Worm (Caenorhabditis elegans) whole organism, L4 larva: Measurements from ENCODE around the gene ttr-15.
A peak's percentile ranks its signal among the peaks of the same experiment; 100 is the strongest.

ENCODE experiments used
- F10B5.3 ChIP-seq: sonication (generic microtip); optimal IDR thresholded peaks from 2 replicates; lab custom pipeline; 2016; ENCODE audit warnings: mild to moderate bottlenecking, missing genetic modification characterization, missing compliant biosample characterization
- F26F4.8 ChIP-seq: fragments of 200-800 bp; sonication (Bioruptor generic); conservative IDR thresholded peaks from 2 replicates; pipeline ENCODE4 v1.3.6; 2022; ENCODE audit warnings: missing genetic modification characterization, missing compliant biosample characterization
- F37D6.2 ChIP-seq: sonication (generic microtip); optimal IDR thresholded peaks from 2 replicates; lab custom pipeline; 2016; ENCODE audit warnings: mild to moderate bottlenecking, missing genetic modification characterization, missing compliant biosample characterization
- R02D3.7 ChIP-seq: fragments of 150-350 bp; sonication (generic microtip); optimal IDR thresholded peaks from 3 replicates; lab custom pipeline; 2014; ENCODE audit warnings: missing biosample characterization, missing genetic modification characterization
- Y48G9A.11 ChIP-seq: fragments of 200-800 bp; sonication (Bioruptor generic); IDR thresholded peaks from 2 replicates; pipeline ENCODE4 v1.3.6; 2022; ENCODE audit warnings: missing genetic modification reagents, missing genetic modification characterization, missing compliant biosample characterization
- Y75B8A.6 ChIP-seq: fragments of 200-800 bp; sonication (Bioruptor generic); IDR thresholded peaks from 2 replicates; pipeline ENCODE4 v1.3.6; 2022; ENCODE audit warnings: missing genetic modification reagents, missing genetic modification characterization, missing compliant biosample characterization
- ZK337.2 ChIP-seq: fragments of 200-800 bp; sonication (Bioruptor generic); IDR thresholded peaks from 2 replicates; pipeline ENCODE4 v1.3.6; 2022; ENCODE audit warnings: missing genetic modification reagents, missing genetic modification characterization, missing compliant biosample characterization
- aly-2 ChIP-seq: sonication (generic microtip); optimal IDR thresholded peaks from 2 replicates; lab custom pipeline; 2018; ENCODE audit warnings: missing biosample characterization, missing genetic modification characterization
- ama-1 ChIP-seq: fragments of 150-350 bp; optimal IDR thresholded peaks from 2 replicates; lab custom pipeline; 2014; ENCODE audit warnings: inconsistent platforms, mixed read lengths
- attf-4 ChIP-seq: sonication (generic microtip); optimal IDR thresholded peaks from 3 replicates; lab custom pipeline; 2017; ENCODE audit warnings: missing biosample characterization, missing genetic modification characterization
- ceh-20 ChIP-seq: fragments of 200-800 bp; sonication (Bioruptor generic); IDR thresholded peaks from 2 replicates; pipeline ENCODE4 v1.3.6; 2022; ENCODE audit warnings: missing genetic modification reagents, missing genetic modification characterization, missing compliant biosample characterization
- ceh-44 ChIP-seq: fragments of 200-800 bp; sonication (Bioruptor generic); IDR thresholded peaks from 2 replicates; pipeline ENCODE4 v1.3.6; 2022; ENCODE audit warnings: missing genetic modification reagents, missing genetic modification characterization, missing compliant biosample characterization
- ceh-62 ChIP-seq: sonication (generic microtip); optimal IDR thresholded peaks from 2 replicates; lab custom pipeline; 2017; ENCODE audit warnings: missing biosample characterization, missing genetic modification characterization
- ceh-82 ChIP-seq: sonication (generic microtip); optimal IDR thresholded peaks from 2 replicates; lab custom pipeline; 2017; ENCODE audit warnings: missing biosample characterization, missing genetic modification characterization
- ces-1 ChIP-seq: fragments of 150-350 bp; sonication (generic microtip); optimal IDR thresholded peaks from 4 replicates; lab custom pipeline; 2014; ENCODE audit warnings: missing biosample characterization, missing genetic modification reagents, missing genetic modification characterization
- cey-2 ChIP-seq: sonication (generic microtip); optimal IDR thresholded peaks from 3 replicates; lab custom pipeline; 2017; ENCODE audit warnings: missing genetic modification characterization, mild to moderate bottlenecking, missing compliant biosample characterization, antibody characterized with exemption, borderline replicate concordance; ENCODE audit not compliant: insufficient read depth
- dmd-6 ChIP-seq: fragments of 200-800 bp; sonication (Bioruptor generic); IDR thresholded peaks from 2 replicates; pipeline ENCODE4 v1.3.6; 2022; ENCODE audit warnings: missing genetic modification reagents, missing genetic modification characterization, missing compliant biosample characterization
- dmd-8 ChIP-seq: fragments of 200-800 bp; sonication (Bioruptor generic); IDR thresholded peaks from 2 replicates; pipeline ENCODE4 v1.3.6; 2022; ENCODE audit warnings: missing genetic modification characterization, missing compliant biosample characterization
- dve-1 ChIP-seq: sonication (generic microtip); optimal IDR thresholded peaks from 2 replicates; lab custom pipeline; 2017; ENCODE audit warnings: antibody characterized with exemption, mild to moderate bottlenecking, missing genetic modification characterization, missing compliant biosample characterization; ENCODE audit not compliant: insufficient read depth
- egl-27 ChIP-seq: sonication (generic microtip); optimal IDR thresholded peaks from 3 replicates; lab custom pipeline; 2017; ENCODE audit warnings: missing biosample characterization, missing genetic modification reagents, missing genetic modification characterization
- egl-43 ChIP-seq: fragments of 200-800 bp; sonication (Bioruptor generic); IDR thresholded peaks from 2 replicates; pipeline ENCODE4 v1.3.6; 2022; ENCODE audit warnings: missing genetic modification reagents, missing genetic modification characterization, missing compliant biosample characterization
- fos-1 ChIP-seq: fragments of 150-350 bp; optimal IDR thresholded peaks from 2 replicates; lab custom pipeline; 2014; ENCODE audit warnings: missing biosample characterization, missing genetic modification characterization
- gei-8 ChIP-seq: fragments of 200-800 bp; sonication (Bioruptor generic); optimal IDR thresholded peaks from 2 replicates; lab custom pipeline; 2018; ENCODE audit warnings: mild to moderate bottlenecking, missing genetic modification characterization, missing compliant biosample characterization
- hif-1 ChIP-seq, 2 experiments: sonication (generic microtip); optimal IDR thresholded peaks; 2 replicates each; lab custom pipeline; 2016 to 2017; ENCODE audit warnings: missing compliant biosample characterization in 2 of 2, missing genetic modification characterization in 2 of 2, missing genetic modification reagents in 2 of 2, missing genotype in 2 of 2, mild to moderate bottlenecking in 1 of 2
- hlh-11 ChIP-seq: fragments of 200-800 bp; sonication (Bioruptor generic); optimal IDR thresholded peaks from 2 replicates; lab custom pipeline; 2018; ENCODE audit warnings: mild to moderate bottlenecking, missing genetic modification characterization, missing compliant biosample characterization
- jun-1 ChIP-seq: fragments of 150-350 bp; optimal IDR thresholded peaks from 2 replicates; lab custom pipeline; 2014; ENCODE audit warnings: missing biosample characterization, missing genetic modification reagents, missing genetic modification characterization
- lim-7 ChIP-seq: fragments of 200-800 bp; sonication (Bioruptor generic); IDR thresholded peaks from 2 replicates; pipeline ENCODE4 v1.3.6; 2022; ENCODE audit warnings: missing genetic modification characterization, missing compliant biosample characterization
- lin-15B ChIP-seq: fragments of 150-350 bp; sonication (generic microtip); optimal IDR thresholded peaks from 3 replicates; lab custom pipeline; 2014; ENCODE audit warnings: missing biosample characterization, missing genetic modification characterization
- lin-29 ChIP-seq: fragments of 200-800 bp; sonication (Bioruptor generic); IDR thresholded peaks from 2 replicates; pipeline ENCODE4 v1.3.6; 2022; ENCODE audit warnings: missing genetic modification reagents, missing genetic modification characterization, missing compliant biosample characterization
- lin-38 ChIP-seq: fragments of 200-800 bp; sonication (Bioruptor generic); IDR thresholded peaks from 2 replicates; pipeline ENCODE4 v1.3.6; 2022; ENCODE audit warnings: missing genetic modification reagents, missing genetic modification characterization, missing compliant biosample characterization
- mdl-1 ChIP-seq, 2 experiments: fragments of 150-350 bp in 1 of 2; sonication (generic microtip) in 1 of 2; optimal IDR thresholded peaks; 2 replicates each; lab custom pipeline; 2014 to 2017; ENCODE audit warnings: missing biosample characterization in 2 of 2, missing genetic modification characterization in 2 of 2
- mxl-2 ChIP-seq: fragments of 200-800 bp; sonication (Bioruptor generic); conservative IDR thresholded peaks from 2 replicates; pipeline ENCODE4 v1.3.6; 2022; ENCODE audit warnings: missing genetic modification reagents, missing genetic modification characterization, missing compliant biosample characterization
- nhr-10 ChIP-seq: fragments of 150-350 bp; optimal IDR thresholded peaks from 2 replicates; lab custom pipeline; 2014; ENCODE audit warnings: missing biosample characterization, missing genetic modification characterization
- nhr-102 ChIP-seq: sonication (generic microtip); optimal IDR thresholded peaks from 2 replicates; lab custom pipeline; 2016; ENCODE audit warnings: mild to moderate bottlenecking, missing genetic modification characterization, moderate library complexity, missing compliant biosample characterization
- nhr-111 ChIP-seq: fragments of 200-800 bp; sonication (Bioruptor generic); optimal IDR thresholded peaks from 2 replicates; lab custom pipeline; 2018; ENCODE audit warnings: mild to moderate bottlenecking, missing genetic modification characterization, missing compliant biosample characterization
- nhr-237 ChIP-seq: sonication (generic microtip); optimal IDR thresholded peaks from 2 replicates; lab custom pipeline; 2017; ENCODE audit warnings: missing biosample characterization, missing genetic modification characterization
- nhr-25 ChIP-seq: sonication (generic microtip); optimal IDR thresholded peaks from 2 replicates; lab custom pipeline; 2017; ENCODE audit warnings: missing genetic modification characterization, mild to moderate bottlenecking, missing compliant biosample characterization, antibody characterized with exemption, moderate library complexity, borderline replicate concordance; ENCODE audit not compliant: insufficient read depth
- php-3 ChIP-seq: fragments of 200-800 bp; sonication (Bioruptor generic); IDR thresholded peaks from 2 replicates; pipeline ENCODE4 v1.3.6; 2022; ENCODE audit warnings: missing genetic modification reagents, missing genetic modification characterization, missing compliant biosample characterization
- pqm-1 ChIP-seq: sonication (generic microtip); optimal IDR thresholded peaks from 2 replicates; lab custom pipeline; 2017; ENCODE audit warnings: missing biosample characterization, missing genetic modification characterization
- saeg-2 ChIP-seq: fragments of 200-800 bp; sonication (Bioruptor generic); IDR thresholded peaks from 2 replicates; pipeline ENCODE4 v1.3.6; 2022; ENCODE audit warnings: missing genetic modification reagents, missing genetic modification characterization, missing compliant biosample characterization
- sdz-12 ChIP-seq: fragments of 200-800 bp; sonication (Bioruptor generic); optimal IDR thresholded peaks from 2 replicates; lab custom pipeline; 2018; ENCODE audit warnings: mild to moderate bottlenecking, missing genetic modification characterization, missing compliant biosample characterization
- set-16 ChIP-seq: fragments of 200-800 bp; sonication (Bioruptor generic); IDR thresholded peaks from 2 replicates; pipeline ENCODE4 v1.3.6; 2022; ENCODE audit warnings: missing genetic modification reagents, missing genetic modification characterization, missing compliant biosample characterization
- skn-1 ChIP-seq: fragments of 150-350 bp; optimal IDR thresholded peaks from 2 replicates; lab custom pipeline; 2014; ENCODE audit warnings: missing biosample characterization, missing genetic modification characterization
- spr-1 ChIP-seq: sonication (generic microtip); optimal IDR thresholded peaks from 2 replicates; lab custom pipeline; 2016; ENCODE audit warnings: mild to moderate bottlenecking, missing genetic modification characterization, missing compliant biosample characterization
- unc-130 ChIP-seq: sonication (generic microtip); optimal IDR thresholded peaks from 2 replicates; lab custom pipeline; 2016; ENCODE audit warnings: missing genetic modification reagents, missing genetic modification characterization, missing compliant biosample characterization
- unc-62 ChIP-seq, 3 experiments: fragments of 150-350 bp in 1 of 3; sonication (generic microtip); optimal IDR thresholded peaks in 2 of 3; peaks in 1 of 3; 1 replicate in 1 of 3; 2 replicates in 2 of 3; lab custom pipeline; 2014 to 2017; ENCODE audit warnings: missing biosample characterization in 3 of 3, missing genetic modification characterization in 3 of 3, missing genetic modification reagents in 3 of 3, missing genotype in 1 of 3
- zfp-2 ChIP-seq: sonication (generic microtip); optimal IDR thresholded peaks from 2 replicates; lab custom pipeline; 2016; ENCODE audit warnings: mild to moderate bottlenecking, missing genetic modification characterization, missing compliant biosample characterization
- zip-11 ChIP-seq: fragments of 200-800 bp; sonication (Bioruptor generic); IDR thresholded peaks from 2 replicates; pipeline ENCODE4 v1.3.6; 2022; ENCODE audit warnings: missing genetic modification characterization, missing compliant biosample characterization

ttr-15 gene

ce11 chrIII:10332560-10332959, 5.1 kb upstream of the ttr-15 start, which contains the start of gene T07C4.12:
T07C4.12 (minus strand) TSS chrIII:10332660.
- TF ChIP-seq cey-2 (tag; lab: Kevin White, UChicago), result no peak
- TF ChIP-seq lin-15B, result no peak
- no peak for TF ChIP-seq attf-4 (tag; lab: Kevin White, UChicago)
- no peak for TF ChIP-seq dmd-8 (GFP tag; lab: Robert Waterston, UW)
- TF ChIP-seq zfp-2 (tag; lab: Kevin White, UChicago), result no peak
- TF ChIP-seq aly-2 (tag; lab: Kevin White, UChicago), result no peak
- no peak for TF ChIP-seq R02D3.7 (tag; lab: Kevin White, UChicago)
- no peak for TF ChIP-seq ceh-82
- no peak for TF ChIP-seq fos-1

ce11 chrIII:10333961-10334542, 3.6 kb upstream of the ttr-15 start, which contains the start of the genes jmjd-4 and mev-1:
jmjd-4 (minus strand) TSS chrIII:10334018.
mev-1 (plus strand) TSS chrIII:10334277.
- peak; percentile 88 for TF ChIP-seq nhr-102 (tag; lab: Kevin White, UChicago)
- no peak for TF ChIP-seq skn-1 (tag; lab: Kevin White, UChicago)
- peak; percentile 58; the same call in 1 of the 2 replicates for TF ChIP-seq mxl-2 (GFP tag; lab: Robert Waterston, UW)
- TF ChIP-seq hif-1 (tag; optimal IDR thresholded peaks at IDR 0.05; lab: Kevin White, UChicago), result peak; percentile 85 to 99
- peak; percentile 91 for TF ChIP-seq lin-38
- TF ChIP-seq ces-1, result no peak
- peak; percentile 35 for TF ChIP-seq jun-1
- TF ChIP-seq mdl-1 (tag; optimal IDR thresholded peaks at IDR 0.05; lab: Kevin White, UChicago), result peak in 1 of 2 experiments; percentile 42
- peak; percentile 69 for TF ChIP-seq php-3 (GFP tag; lab: Robert Waterston, UW)
- no peak for TF ChIP-seq Y75B8A.6 (GFP tag; lab: Robert Waterston, UW)
- no peak for TF ChIP-seq unc-62 (GFP tag; optimal IDR thresholded peaks at IDR 0.05 in 1 of 2; lab: Kevin White, UChicago)
- no peak for TF ChIP-seq unc-62 (tag; optimal IDR thresholded peaks at IDR 0.05; lab: Kevin White, UChicago)
- TF ChIP-seq pqm-1 (tag; lab: Kevin White, UChicago), result no peak
- TF ChIP-seq F37D6.2 (tag; lab: Kevin White, UChicago), result peak; percentile 72
- peak; percentile 35 for TF ChIP-seq unc-130
- TF ChIP-seq zip-11 (GFP tag; lab: Robert Waterston, UW), result no peak
- peak; percentile 74 for TF ChIP-seq lin-29 (GFP tag; lab: Robert Waterston, UW)
- no peak for TF ChIP-seq ceh-62
- TF ChIP-seq fos-1, result no peak
- peak; percentile 81 for TF ChIP-seq egl-43
- peak; percentile 40 for TF ChIP-seq nhr-25 (tag; lab: Kevin White, UChicago)
- TF ChIP-seq set-16 (GFP tag; lab: Robert Waterston, UW), result peak; percentile 21; the same call in 1 of the 2 replicates
- no peak for TF ChIP-seq egl-27
- TF ChIP-seq dmd-6, result peak; percentile 88
- TF ChIP-seq aly-2 (tag; lab: Kevin White, UChicago), result no peak
- peak; percentile 90 for TF ChIP-seq hlh-11 (tag; lab: Kevin White, UChicago)
- no peak for TF ChIP-seq ZK337.2
- no peak for TF ChIP-seq Y48G9A.11 (GFP tag; lab: Robert Waterston, UW)
- TF ChIP-seq ceh-20 (GFP tag; lab: Robert Waterston, UW), result peak; percentile 86
- TF ChIP-seq lim-7, result no peak
- TF ChIP-seq dve-1, result peak; percentile 94
- no peak for TF ChIP-seq ceh-44 (GFP tag; lab: Robert Waterston, UW)
- TF ChIP-seq F10B5.3 (tag; lab: Kevin White, UChicago), result peak; percentile 45
- TF ChIP-seq F26F4.8, result no peak
- no peak for TF ChIP-seq R02D3.7 (tag; lab: Kevin White, UChicago)
- TF ChIP-seq ama-1 (lab: Kevin White, UChicago), result peak; percentile 79
- no peak for TF ChIP-seq nhr-111 (GFP tag; lab: Kevin White, UChicago)
- no peak for TF ChIP-seq nhr-10
- TF ChIP-seq sdz-12, result no peak
- TF ChIP-seq saeg-2, result 0 out of 2 replicates have a peak, but pooled peaks have one; percentile 35
- TF ChIP-seq nhr-237 (tag; lab: Kevin White, UChicago), result no peak
- TF ChIP-seq gei-8 (GFP tag; lab: Kevin White, UChicago), result no peak
- TF ChIP-seq spr-1 (tag; lab: Kevin White, UChicago), result peak; percentile 80
